Fruit fly (Drosophila melanogaster): ENCODE data around the gene CG11583.

The CG11583 gene

DNA sequence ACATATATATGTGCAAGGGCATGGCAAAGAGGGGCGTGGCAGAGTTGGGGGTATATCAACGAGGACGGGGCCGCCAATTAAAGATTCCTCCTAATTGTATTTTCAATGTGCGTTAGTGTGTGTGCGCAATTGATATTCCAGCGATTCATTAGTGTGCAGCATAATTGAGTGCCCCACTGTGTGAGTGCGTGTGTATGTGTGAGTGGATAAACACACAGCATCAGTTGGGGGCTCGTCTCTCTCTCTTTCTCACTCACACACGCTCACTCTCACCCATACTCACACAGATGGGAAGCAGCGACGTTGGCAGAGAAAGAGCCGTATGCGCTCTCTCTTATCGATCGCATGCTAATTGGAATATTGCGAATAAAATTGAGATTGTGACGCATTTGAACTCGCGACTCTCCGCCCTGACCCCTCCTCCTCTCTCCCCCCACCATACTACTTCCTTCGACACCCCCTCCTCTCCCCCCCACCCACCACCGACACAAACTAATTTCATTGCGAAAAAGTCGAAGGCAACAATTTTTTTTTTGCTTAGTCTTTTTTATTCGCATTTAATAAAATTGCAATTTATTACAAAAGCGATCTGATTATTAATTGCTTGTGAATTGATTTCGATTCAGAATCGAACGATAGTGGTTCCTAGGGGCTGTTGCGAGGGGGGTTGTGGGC, 48.9 kb downstream of the CG11583 start (continued):
- TF ChIP-seq ind (GFP tag; optimal IDR thresholded peaks at IDR 0.05) (no peak), Med (GFP tag) (peak; percentile 54), CG8290 (GFP tag; optimal IDR thresholded peaks at IDR 0.05) (no peak), CG8290 (tag; optimal IDR thresholded peaks at IDR 0.05) (peak in 1 of 2 experiments; percentile 10), lmd (GFP tag; IDR thresholded peaks at IDR 0.05) (no peak), CG7357 (GFP tag; IDR thresholded peaks at IDR 0.05) (no peak), Elba2 (GFP tag; optimal IDR thresholded peaks at IDR 0.05) (no peak), Mes4 (GFP tag; optimal IDR thresholded peaks at IDR 0.05) (no peak), Nf-YB (GFP tag; optimal IDR thresholded peaks at IDR 0.05) (peak; percentile 61), pros (GFP tag; optimal IDR thresholded peaks at IDR 0.05) (no peak), Hr51 (GFP tag; optimal IDR thresholded peaks at IDR 0.05) (no peak), CG9817 (tag; optimal IDR thresholded peaks at IDR 0.05) (no peak), CG17328 (GFP tag; IDR thresholded peaks at IDR 0.05) (no peak), TFAM (GFP tag; optimal IDR thresholded peaks at IDR 0.05) (no peak), Six4 (GFP tag; optimal IDR thresholded peaks at IDR 0.05) (no peak), onecut (GFP tag; IDR thresholded peaks at IDR 0.05) (peak; percentile 65), fd64A (GFP tag; optimal IDR thresholded peaks at IDR 0.05) (no peak), CG13123 (GFP tag; optimal IDR thresholded peaks at IDR 0.05) (no peak), Nf-YC (tag; optimal IDR thresholded peaks at IDR 0.05) (peak; percentile 45), CG9797 (GFP tag; optimal IDR thresholded peaks at IDR 0.05) (no peak), CG10565 (GFP tag; optimal IDR thresholded peaks at IDR 0.05) (no peak), CG16863 (GFP tag; optimal IDR thresholded peaks at IDR 0.05) (no peak), sim (GFP tag; IDR thresholded peaks at IDR 0.05) (no peak), CG32532 (GFP tag; IDR thresholded peaks at IDR 0.05) (no peak), Hmr (GFP tag; optimal IDR thresholded peaks at IDR 0.05) (no peak), CG8478 (optimal IDR thresholded peaks at IDR 0.05) (peak; percentile 92), CG18619 (GFP tag; optimal IDR thresholded peaks at IDR 0.05) (no peak), cwo (GFP tag; optimal IDR thresholded peaks at IDR 0.05) (no peak), mam (GFP tag; optimal IDR thresholded peaks at IDR 0.05) (no peak), lab (GFP tag; optimal IDR thresholded peaks at IDR 0.05) (no peak), chinmo (GFP tag; IDR thresholded peaks at IDR 0.05; ENCODE audit: partially characterized antibody) (peak; percentile 83; the same call in 1 of the 4 replicates), CG4328 (GFP tag; optimal IDR thresholded peaks at IDR 0.05) (no peak), CG12942 (GFP tag; optimal IDR thresholded peaks at IDR 0.05) (no peak), psq (GFP tag; optimal IDR thresholded peaks at IDR 0.05) (no peak), ssp (GFP tag; IDR thresholded peaks at IDR 0.05) (no peak), ken (GFP tag; IDR thresholded peaks at IDR 0.05) (no peak), Atf6 (GFP tag; IDR thresholded peaks at IDR 0.05) (no peak), fd3F (GFP tag; optimal IDR thresholded peaks at IDR 0.05) (no peak), CG1647 (GFP tag; optimal IDR thresholded peaks at IDR 0.05) (no peak), p53 (GFP tag; optimal IDR thresholded peaks at IDR 0.05) (no peak), phol (tag; optimal IDR thresholded peaks at IDR 0.05) (no peak), zen (tag; optimal IDR thresholded peaks at IDR 0.05) (no peak), Dref (GFP tag; IDR thresholded peaks at IDR 0.05) (no peak), CG7839 (tag; optimal IDR thresholded peaks at IDR 0.05) (no peak), CG2202 (tag; optimal IDR thresholded peaks at IDR 0.05) (no peak), scrt (GFP tag; optimal IDR thresholded peaks at IDR 0.05) (no peak), CG6813 (GFP tag; optimal IDR thresholded peaks at IDR 0.05) (no peak), Sox102F (GFP tag; optimal IDR thresholded peaks at IDR 0.05) (no peak), repo (GFP tag; optimal IDR thresholded peaks at IDR 0.05) (no peak), pfk (GFP tag; optimal IDR thresholded peaks at IDR 0.05) (no peak), CG12219 (GFP tag; optimal IDR thresholded peaks at IDR 0.05) (no peak)
